Worm (Caenorhabditis elegans): ENCODE results near the gene plg-1.

The plg-1 gene

ce11 chrIII:8851961-8852360 lies at the start of gene plg-1:
Gene plg-1, plus strand, starts transcription at chrIII:8852261.
- no peak for TF ChIP-seq dao-5 (tag; optimal IDR thresholded peaks at IDR 0.05)
- no peak for TF ChIP-seq W03F9.2 (tag; optimal IDR thresholded peaks at IDR 0.05)
- no peak for TF ChIP-seq him-1 (tag; optimal IDR thresholded peaks at IDR 0.05)

ce11 chrIII:8805815-8806214 lies 46.2 kb upstream of the plg-1 start:
- TF ChIP-seq dao-5 (tag; optimal IDR thresholded peaks at IDR 0.05), result no peak

- TF ChIP-seq dao-5 (tag; optimal IDR thresholded peaks at IDR 0.05), result no peak
- TF ChIP-seq him-1 (tag; optimal IDR thresholded peaks at IDR 0.05), result no peak
- no peak for TF ChIP-seq W03F9.2 (tag; optimal IDR thresholded peaks at IDR 0.05)
These were observed 44.8 kb upstream of the plg-1 start, which contains the start of gene F54F2.7 for ce11 chrIII:8807246-8807645. Gene F54F2.7, minus strand, starts transcription at chrIII:8807346.

- TF ChIP-seq W03F9.2 (tag; optimal IDR thresholded peaks at IDR 0.05) (no peak), dao-5 (tag; optimal IDR thresholded peaks at IDR 0.05) (no peak), him-1 (tag; optimal IDR thresholded peaks at IDR 0.05) (no peak)
These were observed 42.7 kb upstream of the plg-1 start, which contains the start of gene prx-19 for ce11 chrIII:8809245-8809971. Gene prx-19, minus strand, starts transcription at chrIII:8809295.

- no peak for TF ChIP-seq W03F9.2 (tag; optimal IDR thresholded peaks at IDR 0.05)
- TF ChIP-seq dao-5 (tag; optimal IDR thresholded peaks at IDR 0.05), result no peak
- no peak for TF ChIP-seq him-1 (tag; optimal IDR thresholded peaks at IDR 0.05)
These were observed 41.0 kb upstream of the plg-1 start for ce11 chrIII:8811111-8811510.

ce11 chrIII:8815699-8816098 lies 36.4 kb upstream of the plg-1 start:
- no peak for TF ChIP-seq W03F9.2 (tag; optimal IDR thresholded peaks at IDR 0.05)

- TF ChIP-seq dao-5 (tag; optimal IDR thresholded peaks at IDR 0.05), result no peak
These were observed 33.5 kb upstream of the plg-1 start, which contains the start of gene pat-2 for ce11 chrIII:8818599-8818998. Gene pat-2, plus strand, starts transcription at chrIII:8818899.

ce11 chrIII:8824556-8824955 lies 27.5 kb upstream of the plg-1 start:
- TF ChIP-seq dao-5 (tag; optimal IDR thresholded peaks at IDR 0.05) (no peak), W03F9.2 (tag; optimal IDR thresholded peaks at IDR 0.05) (no peak), him-1 (tag; optimal IDR thresholded peaks at IDR 0.05) (no peak)

ce11 chrIII:8827128-8827527 lies 24.9 kb upstream of the plg-1 start, which contains the start of gene F54F2.9:
Gene F54F2.9, minus strand, starts transcription at chrIII:8827228.
- TF ChIP-seq him-1 (tag; optimal IDR thresholded peaks at IDR 0.05) (no peak), W03F9.2 (tag; optimal IDR thresholded peaks at IDR 0.05) (no peak), dao-5 (tag; optimal IDR thresholded peaks at IDR 0.05) (no peak)

- TF ChIP-seq him-1 (tag; optimal IDR thresholded peaks at IDR 0.05), result no peak
- TF ChIP-seq dao-5 (tag; optimal IDR thresholded peaks at IDR 0.05), result no peak
- TF ChIP-seq W03F9.2 (tag; optimal IDR thresholded peaks at IDR 0.05), result no peak
These were observed 22.8 kb upstream of the plg-1 start, which contains the start of gene F44E2.3 for ce11 chrIII:8829245-8829644. Gene F44E2.3, minus strand, starts transcription at chrIII:8829305.

ce11 chrIII:8831059-8831750 lies 20.9 kb upstream of the plg-1 start, which contains the start of gene F44E2.10:
Gene F44E2.10, minus strand, starts transcription at chrIII:8831109.
- no peak for TF ChIP-seq W03F9.2 (tag; optimal IDR thresholded peaks at IDR 0.05)
- no peak for TF ChIP-seq him-1 (tag; optimal IDR thresholded peaks at IDR 0.05)
- no peak for TF ChIP-seq dao-5 (tag; optimal IDR thresholded peaks at IDR 0.05)

- TF ChIP-seq W03F9.2 (tag; optimal IDR thresholded peaks at IDR 0.05) (no peak), him-1 (tag; optimal IDR thresholded peaks at IDR 0.05) (no peak), dao-5 (tag; optimal IDR thresholded peaks at IDR 0.05) (no peak)
These were observed 14.0 kb upstream of the plg-1 start, which contains the start of gene F44E2.4 for ce11 chrIII:8838075-8838474. Gene F44E2.4, minus strand, starts transcription at chrIII:8838424.

- no peak for TF ChIP-seq dao-5 (tag; optimal IDR thresholded peaks at IDR 0.05)
- no peak for TF ChIP-seq him-1 (tag; optimal IDR thresholded peaks at IDR 0.05)
- no peak for TF ChIP-seq W03F9.2 (tag; optimal IDR thresholded peaks at IDR 0.05)
These were observed 12.2 kb upstream of the plg-1 start for ce11 chrIII:8839813-8840212.

- TF ChIP-seq W03F9.2 (tag; optimal IDR thresholded peaks at IDR 0.05) (no peak), dao-5 (tag; optimal IDR thresholded peaks at IDR 0.05) (no peak), him-1 (tag; optimal IDR thresholded peaks at IDR 0.05) (no peak)
These were observed 7.9 kb upstream of the plg-1 start for ce11 chrIII:8844137-8844536.
